Fruit fly (Drosophila melanogaster): ENCODE results near the gene GC1.

DNA sequence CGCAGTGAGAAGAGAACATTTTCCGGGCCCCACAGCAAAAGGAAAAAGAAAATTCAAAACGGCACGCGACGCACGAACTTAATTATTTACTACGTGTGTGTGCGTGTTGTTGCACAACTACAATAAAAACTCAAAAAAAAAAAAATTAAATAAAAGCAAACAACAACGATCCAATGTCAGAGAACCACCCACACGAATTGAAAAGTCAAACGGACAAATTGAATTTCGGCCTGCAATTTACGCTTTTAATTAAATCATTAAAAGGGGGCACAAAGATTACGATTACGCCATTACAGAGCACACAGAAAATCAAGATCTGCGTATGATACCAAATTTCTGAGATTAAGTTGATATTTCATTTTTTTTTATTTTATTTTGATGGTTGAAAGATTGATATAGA is 19.5 kb upstream of the GC1 start:
- TF ChIP-seq pros (GFP tag; optimal IDR thresholded peaks at IDR 0.05), result no peak
- TF ChIP-seq Antp (GFP tag; optimal IDR thresholded peaks at IDR 0.05), result no peak
- no peak for TF ChIP-seq caup (GFP tag; optimal IDR thresholded peaks at IDR 0.05; ENCODE audit: severe bottlenecking)
